Fruit fly (Drosophila melanogaster) whole organism, prepupa: Measurements from ENCODE around the gene CG13667.

Experiments
- CG10669 ChIP-seq: fragments of 200-800 bp; sonication (Bioruptor generic); optimal IDR thresholded peaks from 3 replicates; lab custom pipeline; 2018; ENCODE audit warnings: missing biosample characterization, mild to moderate bottlenecking, missing genetic modification characterization, moderate library complexity
- CG11294 ChIP-seq: fragments of 200-800 bp; sonication (Bioruptor generic); IDR thresholded peaks from 2 replicates; pipeline ENCODE4 v1.3.6; 2022; ENCODE audit warnings: missing biosample characterization, missing genetic modification characterization
- CG11762 ChIP-seq: fragments of 200-800 bp; sonication (Bioruptor generic); optimal IDR thresholded peaks from 3 replicates; lab custom pipeline; 2016; ENCODE audit warnings: missing biosample characterization, missing genetic modification characterization; ENCODE audit not compliant: insufficient read depth
- CG1621 ChIP-seq: fragments of 200-800 bp; sonication (Bioruptor generic); optimal IDR thresholded peaks from 3 replicates; lab custom pipeline; 2018; ENCODE audit warnings: missing biosample characterization, mild to moderate bottlenecking, missing genetic modification characterization
- CG16779 ChIP-seq: fragments of 200-800 bp; sonication (Bioruptor generic); optimal IDR thresholded peaks from 3 replicates; lab custom pipeline; 2017; ENCODE audit warnings: missing biosample characterization, mild to moderate bottlenecking, missing genetic modification characterization
- CG3032 ChIP-seq: fragments of 200-800 bp; optimal IDR thresholded peaks from 2 replicates; lab custom pipeline; 2019; ENCODE audit warnings: missing biosample characterization, mild to moderate bottlenecking, missing genetic modification characterization, moderate library complexity
- CG31627 ChIP-seq: fragments of 200-800 bp; sonication (Bioruptor generic); optimal IDR thresholded peaks from 3 replicates; lab custom pipeline; 2016; ENCODE audit warnings: missing biosample characterization, missing genetic modification characterization
- CG32006 ChIP-seq: fragments of 200-800 bp; sonication (Bioruptor generic); optimal IDR thresholded peaks from 3 replicates; lab custom pipeline; 2017; ENCODE audit warnings: missing biosample characterization, mild to moderate bottlenecking, missing genetic modification characterization
- CG6163 ChIP-seq: fragments of 200-800 bp; sonication (Bioruptor generic); IDR thresholded peaks from 3 replicates; pipeline ENCODE4 v1.3.6; 2022; ENCODE audit warnings: missing biosample characterization, missing genetic modification characterization
- CG6276 ChIP-seq: fragments of 200-800 bp; sonication (Bioruptor generic); optimal IDR thresholded peaks from 2 replicates; lab custom pipeline; 2017; ENCODE audit warnings: missing biosample characterization, mild to moderate bottlenecking, missing genetic modification characterization
- CG6808 ChIP-seq: fragments of 200-800 bp; sonication (Bioruptor generic); optimal IDR thresholded peaks from 3 replicates; lab custom pipeline; 2017; ENCODE audit warnings: missing biosample characterization, missing genetic modification characterization, mild to moderate bottlenecking, moderate library complexity, missing genetic modification reagents
- CG6854 ChIP-seq: fragments of 200-800 bp; sonication (Bioruptor generic); optimal IDR thresholded peaks from 2 replicates; lab custom pipeline; 2017; ENCODE audit warnings: missing biosample characterization, mild to moderate bottlenecking, missing genetic modification characterization
- CG7368 ChIP-seq: fragments of 200-800 bp; sonication (Bioruptor generic); optimal IDR thresholded peaks from 3 replicates; lab custom pipeline; 2016; ENCODE audit warnings: missing biosample characterization, missing genetic modification characterization
- CG8119 ChIP-seq: fragments of 200-800 bp; sonication (Bioruptor generic); IDR thresholded peaks from 3 replicates; pipeline ENCODE4 v1.3.6; 2022; ENCODE audit warnings: missing biosample characterization, missing genetic modification characterization
- CG9139 ChIP-seq: fragments of 200-800 bp; sonication (Bioruptor generic); optimal IDR thresholded peaks from 3 replicates; lab custom pipeline; 2017; ENCODE audit warnings: missing biosample characterization, mild to moderate bottlenecking, missing genetic modification characterization
- Eip75B ChIP-seq: fragments of 200-800 bp; sonication (Bioruptor generic); optimal IDR thresholded peaks from 3 replicates; lab custom pipeline; 2016; ENCODE audit warnings: missing biosample characterization, missing genetic modification characterization
- Eip78C ChIP-seq: fragments of 200-800 bp; sonication (Bioruptor generic); peaks from one replicate; lab custom pipeline; 2016; ENCODE audit warnings: missing biosample characterization, missing genetic modification characterization
- Eip93F ChIP-seq: fragments of 200-800 bp; sonication (Bioruptor generic); optimal IDR thresholded peaks from 2 replicates; lab custom pipeline; 2016; ENCODE audit warnings: missing biosample characterization, mild to moderate bottlenecking, missing genetic modification characterization
- Ets21C ChIP-seq: fragments of 200-800 bp; sonication (Bioruptor generic); optimal IDR thresholded peaks from 3 replicates; lab custom pipeline; 2016; ENCODE audit warnings: missing biosample characterization, missing genetic modification characterization
- Ets96B ChIP-seq: fragments of 200-800 bp; optimal IDR thresholded peaks from 2 replicates; lab custom pipeline; 2019; ENCODE audit warnings: missing biosample characterization, mild to moderate bottlenecking, missing genetic modification characterization, moderate library complexity
- Hr38 ChIP-seq: sonication (Bioruptor generic); optimal IDR thresholded peaks from 2 replicates; lab custom pipeline; 2016; ENCODE audit warnings: missing biosample characterization, missing genetic modification characterization
- Hr39 ChIP-seq: fragments of 200-800 bp; sonication (Bioruptor generic); optimal IDR thresholded peaks from 2 replicates; lab custom pipeline; 2016; ENCODE audit warnings: missing biosample characterization, missing genetic modification characterization
- Hr4 ChIP-seq: fragments of 200-800 bp; sonication (Bioruptor generic); optimal IDR thresholded peaks from 3 replicates; lab custom pipeline; 2016; ENCODE audit warnings: missing biosample characterization, missing genetic modification characterization
- Lpt ChIP-seq: fragments of 200-800 bp; sonication (Bioruptor generic); optimal IDR thresholded peaks from 3 replicates; lab custom pipeline; 2016; ENCODE audit warnings: missing biosample characterization, missing genetic modification characterization
- Met ChIP-seq: fragments of 200-800 bp; sonication (Bioruptor generic); optimal IDR thresholded peaks from 3 replicates; lab custom pipeline; 2016; ENCODE audit warnings: missing biosample characterization, missing genetic modification characterization
- OdsH ChIP-seq: fragments of 200-800 bp; sonication (Bioruptor generic); optimal IDR thresholded peaks from 3 replicates; lab custom pipeline; 2016; ENCODE audit warnings: missing biosample characterization, missing genetic modification characterization
- Sox102F ChIP-seq: fragments of 200-800 bp; sonication (Bioruptor generic); optimal IDR thresholded peaks from 2 replicates; lab custom pipeline; 2016; ENCODE audit warnings: missing biosample characterization, mild to moderate bottlenecking, missing genetic modification characterization
- Sox14 ChIP-seq: fragments of 200-800 bp; sonication (Bioruptor generic); optimal IDR thresholded peaks from 3 replicates; lab custom pipeline; 2016; ENCODE audit warnings: missing biosample characterization, missing genetic modification characterization
- Sox15 ChIP-seq: fragments of 200-800 bp; sonication (Bioruptor generic); optimal IDR thresholded peaks from 3 replicates; lab custom pipeline; 2016; ENCODE audit warnings: missing biosample characterization, missing genetic modification characterization
- achi ChIP-seq: fragments of 200-800 bp; sonication (Bioruptor generic); optimal IDR thresholded peaks from 3 replicates; lab custom pipeline; 2016; ENCODE audit warnings: missing biosample characterization, missing genetic modification characterization
- dsx ChIP-seq: fragments of 200-800 bp; optimal IDR thresholded peaks from 3 replicates; lab custom pipeline; 2019; ENCODE audit warnings: missing biosample characterization, mild to moderate bottlenecking, missing genetic modification characterization, moderate library complexity; ENCODE audit not compliant: poor library complexity, severe bottlenecking
- eg ChIP-seq: fragments of 200-800 bp; sonication (Bioruptor generic); IDR thresholded peaks from 3 replicates; pipeline ENCODE4 v1.3.6; 2022; ENCODE audit warnings: missing biosample characterization, missing genetic modification characterization
- fd59A ChIP-seq: fragments of 200-800 bp; sonication (Bioruptor generic); optimal IDR thresholded peaks from 2 replicates; lab custom pipeline; 2017; ENCODE audit warnings: missing biosample characterization, mild to moderate bottlenecking, missing genetic modification characterization, missing genetic modification reagents
- fkh ChIP-seq: fragments of 200-800 bp; sonication (Bioruptor generic); optimal IDR thresholded peaks from 3 replicates; lab custom pipeline; 2017; ENCODE audit warnings: missing biosample characterization, mild to moderate bottlenecking, missing genetic modification characterization, moderate library complexity
- net ChIP-seq: fragments of 200-800 bp; sonication (Bioruptor generic); optimal IDR thresholded peaks from 3 replicates; lab custom pipeline; 2016; ENCODE audit warnings: missing biosample characterization, missing genetic modification characterization
- pdm3 ChIP-seq: fragments of 200-800 bp; sonication (Bioruptor generic); optimal IDR thresholded peaks from 3 replicates; lab custom pipeline; 2016; ENCODE audit warnings: missing biosample characterization, missing genetic modification characterization
- salr ChIP-seq, 2 experiments: fragments of 200-800 bp; sonication (Bioruptor generic); optimal IDR thresholded peaks; 3 replicates each; lab custom pipeline; 2016 to 2018; ENCODE audit warnings: missing biosample characterization in 2 of 2, missing genetic modification characterization in 2 of 2, mild to moderate bottlenecking in 1 of 2
- spab ChIP-seq: fragments of 200-800 bp; sonication (Bioruptor generic); optimal IDR thresholded peaks from 2 replicates; lab custom pipeline; 2017; ENCODE audit warnings: missing biosample characterization, mild to moderate bottlenecking, missing genetic modification characterization, missing genetic modification reagents
- ss ChIP-seq, 2 experiments: fragments of 200-800 bp; sonication (Bioruptor generic); optimal IDR thresholded peaks; 2 replicates in 1 of 2; 3 replicates in 1 of 2; lab custom pipeline; 2017 to 2018; ENCODE audit warnings: mild to moderate bottlenecking in 2 of 2, missing biosample characterization in 2 of 2, missing genetic modification characterization in 2 of 2, moderate library complexity in 1 of 2
- topi ChIP-seq: fragments of 200-800 bp; sonication (Bioruptor generic); optimal IDR thresholded peaks from 3 replicates; lab custom pipeline; 2016; ENCODE audit warnings: missing biosample characterization, missing genetic modification characterization
- vri ChIP-seq: fragments of 200-800 bp; sonication (Bioruptor generic); optimal IDR thresholded peaks from 3 replicates; lab custom pipeline; 2016; ENCODE audit warnings: missing biosample characterization, mild to moderate bottlenecking, missing genetic modification characterization

CG13667 gene

dm6 chr3L:8358138-8358537, 47.1 kb upstream of the CG13667 start (continued):
- no peak for TF ChIP-seq CG11294
- 0 out of 3 replicates have a peak, but pooled peaks have one; percentile 37 for TF ChIP-seq CG6163 (GFP tag; lab: Robert Waterston, UW)
- no peak for TF ChIP-seq Hr38 (GFP tag; lab: Kevin White, UChicago)
- no peak for TF ChIP-seq ss (GFP tag; optimal IDR thresholded peaks at IDR 0.05; lab: Kevin White, UChicago)
- no peak for TF ChIP-seq achi
- TF ChIP-seq CG1621 (tag; lab: Kevin White, UChicago): no peak
- TF ChIP-seq pdm3: no peak
- TF ChIP-seq vri (GFP tag; lab: Kevin White, UChicago): no peak
- TF ChIP-seq eg (GFP tag; lab: Robert Waterston, UW): peak; percentile 52; the same call in 1 of the 3 replicates
- TF ChIP-seq fkh: no peak
- TF ChIP-seq Hr4 (GFP tag; lab: Kevin White, UChicago): no peak
- no peak for TF ChIP-seq OdsH (GFP tag; lab: Kevin White, UChicago)
- peak; percentile 68 for TF ChIP-seq CG6808 (GFP tag; lab: Kevin White, UChicago)
- no peak for TF ChIP-seq CG32006 (GFP tag; lab: Kevin White, UChicago)
- no peak for TF ChIP-seq Eip93F (GFP tag; lab: Kevin White, UChicago)
- no peak for TF ChIP-seq Sox15 (GFP tag; lab: Kevin White, UChicago)

- TF ChIP-seq Eip78C (GFP tag; lab: Kevin White, UChicago) (peak; percentile 36), achi (peak; percentile 84), fd59A (no peak), vri (GFP tag; lab: Kevin White, UChicago) (peak; percentile 87), spab (GFP tag; lab: Kevin White, UChicago) (no peak), Eip75B (no peak), CG6854 (GFP tag; lab: Kevin White, UChicago) (no peak), CG11762 (GFP tag; lab: Kevin White, UChicago) (no peak), Hr39 (GFP tag; lab: Kevin White, UChicago) (no peak), Sox15 (GFP tag; lab: Kevin White, UChicago) (no peak), Ets21C (GFP tag; lab: Kevin White, UChicago) (no peak), CG6163 (GFP tag; lab: Robert Waterston, UW) (no peak), net (GFP tag; lab: Kevin White, UChicago) (no peak), Sox102F (no peak), dsx (GFP tag; lab: Kevin White, UChicago) (no peak), CG16779 (tag; lab: Kevin White, UChicago) (no peak), fkh (peak; percentile 62)
- TF ChIP-seq, all 60 proteins: peak for 4
Observed at dm6 chr3L:8358776-8359455, 46.3 kb upstream of the CG13667 start.

dm6 chr3L:8360063-8360642, 45.1 kb upstream of the CG13667 start:
- TF ChIP-seq CG7368 (GFP tag; lab: Kevin White, UChicago) (peak; percentile 19), ss (GFP tag; optimal IDR thresholded peaks at IDR 0.05; lab: Kevin White, UChicago) (peak; percentile 78 to 89), Eip78C (GFP tag; lab: Kevin White, UChicago) (no peak), CG11294 (peak; percentile 8; the same call in 1 of the 2 replicates), Ets96B (peak; percentile 47), CG3032 (tag; lab: Kevin White, UChicago) (peak; percentile 25), spab (GFP tag; lab: Kevin White, UChicago) (peak; percentile 66), CG9139 (peak; percentile 67), topi (no peak), CG1621 (tag; lab: Kevin White, UChicago) (peak; percentile 48), eg (GFP tag; lab: Robert Waterston, UW) (peak; percentile 55; the same call in 2 of the 3 replicates), Sox14 (GFP tag; lab: Kevin White, UChicago) (no peak), dsx (GFP tag; lab: Kevin White, UChicago) (peak; percentile 20), fd59A (peak; percentile 10), CG11762 (GFP tag; lab: Kevin White, UChicago) (no peak), CG31627 (GFP tag; lab: Kevin White, UChicago) (no peak), CG6163 (GFP tag; lab: Robert Waterston, UW) (peak; percentile 33; the same call in 2 of the 3 replicates), CG10669 (GFP tag; lab: Kevin White, UChicago) (peak; percentile 59), fkh (no peak), Lpt (GFP tag; lab: Kevin White, UChicago) (peak; percentile 26), CG16779 (tag; lab: Kevin White, UChicago) (peak; percentile 6), CG6808 (GFP tag; lab: Kevin White, UChicago) (peak; percentile 78), salr (GFP tag; optimal IDR thresholded peaks at IDR 0.05; lab: Kevin White, UChicago) (peak; percentile 39 to 51), CG8119 (peak; percentile 61; the same call in 2 of the 3 replicates), CG32006 (GFP tag; lab: Kevin White, UChicago) (peak; percentile 44), CG6276 (GFP tag; lab: Kevin White, UChicago) (peak; percentile 84), Eip93F (GFP tag; lab: Kevin White, UChicago) (peak; percentile 44), Met (no peak)
